Worm (Caenorhabditis elegans) whole organism, late embryonic: ENCODE results near the gene srx-90.

Experiments used
- K02D7.2 ChIP-seq: sonication (generic microtip); optimal IDR thresholded peaks from 2 replicates; lab custom pipeline; 2017; ENCODE audit warnings: mild to moderate bottlenecking, missing genetic modification characterization, missing compliant biosample characterization
- K09A11.1 ChIP-seq: sonication (generic microtip); optimal IDR thresholded peaks from 2 replicates; lab custom pipeline; 2017; ENCODE audit warnings: antibody characterized with exemption, mild to moderate bottlenecking, missing genetic modification characterization, missing compliant biosample characterization; ENCODE audit not compliant: insufficient read depth
- T23F11.4 ChIP-seq: fragments of 200-800 bp; sonication (Bioruptor generic); optimal IDR thresholded peaks from 2 replicates; lab custom pipeline; 2018; ENCODE audit warnings: mild to moderate bottlenecking, missing genetic modification characterization, missing compliant biosample characterization
- Y22D7AL.16 ChIP-seq: sonication (generic microtip); optimal IDR thresholded peaks from 2 replicates; lab custom pipeline; 2016; ENCODE audit warnings: missing genetic modification characterization, missing compliant biosample characterization
- ama-1 ChIP-seq: fragments of 150-350 bp; optimal IDR thresholded peaks from 2 replicates; lab custom pipeline; 2014
- ceh-14 ChIP-seq: sonication (generic microtip); optimal IDR thresholded peaks from 2 replicates; lab custom pipeline; 2016; ENCODE audit warnings: missing genotype, missing genetic modification characterization, missing compliant biosample characterization
- ceh-22 ChIP-seq: sonication (generic microtip); optimal IDR thresholded peaks from 2 replicates; lab custom pipeline; 2017; ENCODE audit warnings: missing biosample characterization, missing genetic modification characterization
- ceh-24 ChIP-seq: sonication (generic microtip); optimal IDR thresholded peaks from 2 replicates; lab custom pipeline; 2016; ENCODE audit warnings: mild to moderate bottlenecking, missing genetic modification characterization, missing compliant biosample characterization
- ceh-30 ChIP-seq: fragments of 150-350 bp; optimal IDR thresholded peaks from 2 replicates; lab custom pipeline; 2014; ENCODE audit warnings: missing biosample characterization, missing genetic modification characterization
- ceh-34 ChIP-seq: sonication (generic microtip); optimal IDR thresholded peaks from 2 replicates; lab custom pipeline; 2016; ENCODE audit warnings: mild to moderate bottlenecking, missing genetic modification characterization, missing compliant biosample characterization
- ceh-48 ChIP-seq: sonication (generic microtip); optimal IDR thresholded peaks from 2 replicates; lab custom pipeline; 2016; ENCODE audit warnings: missing genetic modification characterization, inconsistent platforms, missing compliant biosample characterization
- ceh-9 ChIP-seq: sonication (generic microtip); optimal IDR thresholded peaks from 2 replicates; lab custom pipeline; 2016; ENCODE audit warnings: mild to moderate bottlenecking, missing genetic modification characterization, inconsistent platforms, missing compliant biosample characterization
- che-1 ChIP-seq: sonication (generic microtip); optimal IDR thresholded peaks from 2 replicates; lab custom pipeline; 2016; ENCODE audit warnings: mild to moderate bottlenecking, missing genetic modification characterization, missing compliant biosample characterization
- dve-1 ChIP-seq: sonication (generic microtip); optimal IDR thresholded peaks from 2 replicates; lab custom pipeline; 2017; ENCODE audit warnings: antibody characterized with exemption, mild to moderate bottlenecking, missing genetic modification characterization, missing compliant biosample characterization
- elt-2 ChIP-seq: sonication (generic microtip); optimal IDR thresholded peaks from 2 replicates; lab custom pipeline; 2016; ENCODE audit warnings: missing genetic modification reagents, missing genetic modification characterization, missing compliant biosample characterization
- ets-4 ChIP-seq: sonication (generic microtip); optimal IDR thresholded peaks from 2 replicates; lab custom pipeline; 2016; ENCODE audit warnings: missing genetic modification characterization, missing compliant biosample characterization
- fkh-10 ChIP-seq: fragments of 150-350 bp; optimal IDR thresholded peaks from 2 replicates; lab custom pipeline; 2014; ENCODE audit warnings: missing biosample characterization, missing genetic modification reagents, missing genetic modification characterization
- gmeb-2 ChIP-seq: sonication (generic microtip); optimal IDR thresholded peaks from 2 replicates; lab custom pipeline; 2016; ENCODE audit warnings: missing genetic modification characterization, inconsistent platforms, missing compliant biosample characterization
- hlh-13 ChIP-seq: fragments of 200-800 bp; sonication (Bioruptor generic); optimal IDR thresholded peaks from 2 replicates; lab custom pipeline; 2018; ENCODE audit warnings: mild to moderate bottlenecking, missing genetic modification characterization, missing compliant biosample characterization
- hlh-15 ChIP-seq: sonication (generic microtip); optimal IDR thresholded peaks from 2 replicates; lab custom pipeline; 2016; ENCODE audit warnings: missing genetic modification characterization, missing compliant biosample characterization
- hlh-6 ChIP-seq: sonication (generic microtip); optimal IDR thresholded peaks from 2 replicates; lab custom pipeline; 2016; ENCODE audit warnings: missing genotype, missing genetic modification characterization, missing compliant biosample characterization
- hlh-8 ChIP-seq: sonication (generic microtip); optimal IDR thresholded peaks from 2 replicates; lab custom pipeline; 2016; ENCODE audit warnings: missing genotype, missing genetic modification characterization, missing compliant biosample characterization
- lin-11 ChIP-seq: fragments of 200-800 bp; sonication (Bioruptor generic); optimal IDR thresholded peaks from 2 replicates; lab custom pipeline; 2018; ENCODE audit warnings: mild to moderate bottlenecking, missing genetic modification characterization, missing compliant biosample characterization
- madf-2 ChIP-seq: sonication (generic microtip); optimal IDR thresholded peaks from 2 replicates; lab custom pipeline; 2017; ENCODE audit warnings: missing genetic modification characterization, missing compliant biosample characterization
- nfya-1 ChIP-seq: sonication (generic microtip); optimal IDR thresholded peaks from 2 replicates; lab custom pipeline; 2017; ENCODE audit warnings: missing genetic modification characterization, mild to moderate bottlenecking, missing compliant biosample characterization, antibody characterized with exemption, moderate library complexity
- npax-4 ChIP-seq: sonication (generic microtip); optimal IDR thresholded peaks from 2 replicates; lab custom pipeline; 2016; ENCODE audit warnings: missing genetic modification characterization, missing compliant biosample characterization
- pag-3 ChIP-seq: sonication (generic microtip); optimal IDR thresholded peaks from 2 replicates; lab custom pipeline; 2016; ENCODE audit warnings: missing compliant biosample characterization, missing genetic modification characterization, borderline replicate concordance
- pha-4 ChIP-seq: fragments of 150-350 bp; optimal IDR thresholded peaks from 2 replicates; lab custom pipeline; 2018; ENCODE audit warnings: missing biosample characterization, missing genetic modification reagents, missing genetic modification characterization
- pqm-1 ChIP-seq: sonication (generic microtip); optimal IDR thresholded peaks from 2 replicates; lab custom pipeline; 2016; ENCODE audit warnings: missing genetic modification characterization, missing compliant biosample characterization
- pros-1 ChIP-seq: fragments of 150-350 bp; optimal IDR thresholded peaks from 2 replicates; lab custom pipeline; 2014; ENCODE audit warnings: missing biosample characterization, missing genetic modification reagents, missing genetic modification characterization
- ref-2 ChIP-seq: sonication (generic microtip); optimal IDR thresholded peaks from 2 replicates; lab custom pipeline; 2016; ENCODE audit warnings: missing genetic modification characterization, missing compliant biosample characterization
- rnt-1 ChIP-seq: sonication (generic microtip); optimal IDR thresholded peaks from 2 replicates; lab custom pipeline; 2016; ENCODE audit warnings: missing genetic modification characterization, missing compliant biosample characterization
- sdc-2 ChIP-seq: sonication (generic microtip); optimal IDR thresholded peaks from 2 replicates; lab custom pipeline; 2016; ENCODE audit warnings: missing genotype, missing genetic modification characterization, missing compliant biosample characterization
- sox-2 ChIP-seq: fragments of 200-800 bp; sonication (Bioruptor generic); IDR thresholded peaks from 2 replicates; pipeline ENCODE4 v1.3.6; 2022; ENCODE audit warnings: missing genetic modification reagents, missing genetic modification characterization, missing compliant biosample characterization
- sox-4 ChIP-seq: sonication (generic microtip); optimal IDR thresholded peaks from 2 replicates; lab custom pipeline; 2017; ENCODE audit warnings: mild to moderate bottlenecking, missing genetic modification characterization, inconsistent platforms, missing compliant biosample characterization
- syd-9 ChIP-seq: sonication (generic microtip); optimal IDR thresholded peaks from 2 replicates; lab custom pipeline; 2016; ENCODE audit warnings: mild to moderate bottlenecking, missing genetic modification characterization, moderate library complexity, missing compliant biosample characterization
- tbx-2 ChIP-seq: sonication (generic microtip); optimal IDR thresholded peaks from 2 replicates; lab custom pipeline; 2016; ENCODE audit warnings: missing genetic modification characterization, missing compliant biosample characterization
- tbx-7 ChIP-seq: sonication (generic microtip); optimal IDR thresholded peaks from 2 replicates; lab custom pipeline; 2016; ENCODE audit warnings: missing genotype, missing genetic modification characterization, missing compliant biosample characterization
- ttx-3 ChIP-seq: sonication (generic microtip); optimal IDR thresholded peaks from 2 replicates; lab custom pipeline; 2016; ENCODE audit warnings: missing genetic modification reagents, missing genetic modification characterization, missing compliant biosample characterization
- unc-55 ChIP-seq: sonication (generic microtip); optimal IDR thresholded peaks from 2 replicates; lab custom pipeline; 2017; ENCODE audit warnings: missing biosample characterization, missing genetic modification reagents, missing genetic modification characterization

Gene srx-90

DNA sequence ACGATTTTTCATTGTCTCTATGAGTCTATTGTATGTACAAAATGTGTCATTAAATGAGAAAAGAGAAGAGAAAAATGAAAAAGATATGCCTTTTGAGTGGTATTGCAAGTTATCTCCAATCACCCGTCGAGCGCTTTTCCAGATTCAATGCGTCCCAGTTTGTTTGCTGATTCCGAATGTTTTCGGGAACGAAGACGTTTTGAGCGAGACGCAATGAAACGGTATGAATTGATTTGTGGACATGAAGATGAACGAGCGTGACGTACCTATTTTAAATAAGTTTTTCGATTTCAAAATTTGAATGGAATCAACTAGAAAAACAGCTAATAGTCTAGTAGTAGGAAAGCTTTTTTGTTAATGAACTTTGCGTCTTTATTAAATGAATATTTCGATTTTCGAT, 35.9 kb downstream of the srx-90 start:
- no peak for TF ChIP-seq syd-9 (tag; lab: Kevin White, UChicago)
- no peak for TF ChIP-seq ttx-3 (tag; lab: Kevin White, UChicago)
- TF ChIP-seq rnt-1 (tag; lab: Kevin White, UChicago) = no peak
- no peak for TF ChIP-seq ama-1 (lab: Kevin White, UChicago)
- TF ChIP-seq gmeb-2 (tag; lab: Kevin White, UChicago) = no peak
- TF ChIP-seq ceh-14 (tag; lab: Kevin White, UChicago) = no peak
- no peak for TF ChIP-seq tbx-2 (tag; lab: Kevin White, UChicago)
- TF ChIP-seq ceh-22 (tag; lab: Kevin White, UChicago) = no peak
- TF ChIP-seq ceh-30 = no peak
- no peak for TF ChIP-seq hlh-6 (tag; lab: Kevin White, UChicago)
- TF ChIP-seq fkh-10 (GFP tag; lab: Kevin White, UChicago) = no peak
- no peak for TF ChIP-seq sdc-2
- TF ChIP-seq hlh-15 (tag; lab: Kevin White, UChicago) = no peak
- no peak for TF ChIP-seq ets-4
- no peak for TF ChIP-seq unc-55
- TF ChIP-seq pag-3 (tag; lab: Kevin White, UChicago) = no peak
- no peak for TF ChIP-seq npax-4
- TF ChIP-seq sox-4 = no peak
- TF ChIP-seq, all 69 proteins: peak for 0

DNA sequence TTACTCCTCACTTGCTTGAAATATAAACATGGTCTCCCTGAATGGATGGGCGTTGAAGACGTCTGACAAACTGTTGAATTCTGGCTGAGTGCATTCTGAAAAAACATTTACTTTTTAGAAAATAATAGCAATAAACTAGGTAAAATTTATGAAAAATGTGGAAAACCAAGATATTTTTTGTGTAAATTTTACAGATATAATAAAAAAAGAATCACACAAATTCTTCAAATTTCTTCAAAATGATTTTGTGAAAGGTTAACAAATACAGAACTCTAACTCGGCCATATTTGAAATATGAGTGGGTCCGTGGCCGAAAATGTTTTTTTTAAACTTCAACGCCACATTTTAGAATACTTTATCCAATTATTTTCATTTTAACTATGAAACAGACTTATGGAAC, 37.2 kb downstream of the srx-90 start, which contains the start of gene glb-15:
Gene glb-15, minus strand, starts transcription at position 101 of the 400 bp plus-strand sequence.
- no peak for TF ChIP-seq pqm-1 (tag; lab: Kevin White, UChicago)

DNA sequence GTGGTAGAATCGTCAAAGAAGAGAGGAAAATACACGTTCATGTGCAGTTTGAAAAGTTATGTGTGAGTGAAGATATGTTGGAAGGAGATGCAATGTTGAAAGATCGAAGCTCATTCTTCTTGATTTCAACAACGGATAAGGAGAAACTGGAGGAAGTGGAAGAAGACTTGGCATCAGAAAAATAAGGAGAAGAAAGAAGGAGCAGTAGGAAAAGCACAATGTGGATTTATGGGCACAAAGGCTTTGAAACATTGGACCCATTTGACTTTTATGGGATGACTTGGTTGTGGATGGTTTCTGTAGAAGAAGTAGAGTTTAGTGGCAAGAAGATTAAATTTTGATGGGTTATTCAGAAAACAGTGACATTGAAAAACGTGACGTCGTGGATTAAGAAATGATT, 39.2 kb downstream of the srx-90 start:
- no peak for TF ChIP-seq hlh-15 (tag; lab: Kevin White, UChicago)
- TF ChIP-seq ttx-3 (tag; lab: Kevin White, UChicago) = no peak
- no peak for TF ChIP-seq pqm-1 (tag; lab: Kevin White, UChicago)

DNA sequence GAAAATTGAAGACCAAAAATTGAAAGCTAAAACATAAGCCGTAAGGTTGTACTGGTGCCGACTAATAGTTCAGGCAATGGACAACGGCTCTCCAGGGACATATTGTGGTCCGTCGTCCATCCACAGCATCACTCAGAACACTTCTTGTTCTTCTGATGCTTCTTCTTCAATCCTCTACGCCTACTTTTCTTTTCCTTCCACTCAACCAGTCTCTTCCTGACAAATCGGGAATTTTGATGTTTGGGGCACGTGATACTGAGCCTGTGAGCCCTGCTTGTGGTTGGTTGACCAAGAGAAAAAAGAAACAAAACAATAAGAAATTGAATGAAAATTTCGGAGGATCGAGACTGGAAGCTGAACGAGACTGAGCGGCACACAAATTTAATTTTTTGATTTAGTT, 40.4 kb downstream of the srx-90 start:
- TF ChIP-seq ref-2 (tag; lab: Kevin White, UChicago) = no peak
- TF ChIP-seq pag-3 (tag; lab: Kevin White, UChicago) = no peak
- TF ChIP-seq unc-55 = no peak
- TF ChIP-seq tbx-7 (tag; lab: Kevin White, UChicago) = no peak
- TF ChIP-seq lin-11 (tag; lab: Kevin White, UChicago) = no peak
- no peak for TF ChIP-seq fkh-10 (GFP tag; lab: Kevin White, UChicago)
- TF ChIP-seq pros-1 (tag; lab: Kevin White, UChicago) = no peak
- TF ChIP-seq che-1 (tag; lab: Kevin White, UChicago) = no peak
- no peak for TF ChIP-seq K09A11.1 (tag; lab: Kevin White, UChicago)
- TF ChIP-seq tbx-2 (tag; lab: Kevin White, UChicago) = no peak
- TF ChIP-seq, all 69 proteins: peak for 0

DNA sequence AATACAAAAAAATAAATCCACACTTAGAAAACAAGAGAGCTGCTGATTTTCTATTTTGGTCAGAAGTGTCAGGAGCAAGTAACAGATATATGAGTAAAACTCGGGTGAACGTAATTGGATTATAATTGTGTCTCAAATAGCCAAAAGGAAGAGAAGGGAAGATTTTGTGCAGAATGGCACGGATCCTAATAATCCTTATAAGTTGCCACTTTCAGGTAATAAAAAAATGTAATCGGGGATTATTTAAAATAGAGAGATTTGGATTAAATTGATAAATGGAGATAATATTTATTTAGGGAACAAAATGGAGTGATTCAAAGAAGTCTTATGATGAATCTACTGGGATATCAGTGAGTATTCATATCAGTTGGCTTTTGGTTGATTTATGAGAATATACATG, 44.0 kb downstream of the srx-90 start:
- TF ChIP-seq T23F11.4 (GFP tag; lab: Kevin White, UChicago) (no peak), ceh-24 (no peak), ets-4 (no peak), tbx-2 (tag; lab: Kevin White, UChicago) (no peak), gmeb-2 (tag; lab: Kevin White, UChicago) (no peak), sox-2 (GFP tag; lab: Robert Waterston, UW) (no peak), syd-9 (tag; lab: Kevin White, UChicago) (no peak), elt-2 (tag; lab: Kevin White, UChicago) (no peak), tbx-7 (tag; lab: Kevin White, UChicago) (no peak)

DNA sequence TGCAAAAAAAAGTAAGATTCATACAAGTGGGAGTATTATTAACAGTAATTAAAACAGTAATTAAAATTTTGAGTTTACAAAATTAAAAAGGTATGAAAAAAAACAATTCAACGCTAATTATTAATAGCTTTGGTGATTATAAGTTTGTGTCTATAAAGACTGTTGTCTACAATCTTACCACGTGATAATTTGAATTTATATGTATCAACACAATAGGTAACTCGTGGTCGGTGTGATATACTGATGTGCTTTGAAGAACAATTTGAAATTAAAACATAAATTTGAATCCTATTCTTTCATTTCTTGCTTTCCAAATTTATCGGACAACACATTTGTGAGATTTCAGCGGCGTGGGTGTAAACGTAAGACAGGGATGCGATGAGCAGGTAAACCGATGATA, 46.9 kb downstream of the srx-90 start:
- TF ChIP-seq fkh-10 (GFP tag; lab: Kevin White, UChicago) (no peak), madf-2 (tag; lab: Kevin White, UChicago) (no peak), pag-3 (tag; lab: Kevin White, UChicago) (no peak), ceh-48 (no peak), elt-2 (tag; lab: Kevin White, UChicago) (no peak), ets-4 (no peak), gmeb-2 (tag; lab: Kevin White, UChicago) (no peak), hlh-13 (GFP tag; lab: Kevin White, UChicago) (no peak), nfya-1 (tag; lab: Kevin White, UChicago) (no peak), ceh-9 (no peak), ttx-3 (tag; lab: Kevin White, UChicago) (no peak), dve-1 (no peak), K02D7.2 (tag; lab: Kevin White, UChicago) (no peak), hlh-6 (tag; lab: Kevin White, UChicago) (no peak), pha-4 (tag; lab: Kevin White, UChicago) (no peak), hlh-8 (no peak), ceh-34 (tag; lab: Kevin White, UChicago) (no peak), Y22D7AL.16 (no peak)
